Comparison of ENCODE assay signal across 2 worm cellular contexts in genomic region chrIII:3979980-3980631, ce11.
A peak's percentile ranks its signal among the peaks of the same experiment; 100 is the strongest.
TF ChIP-seq lines count a peak whose summit lies in the region.

No protein-coding gene starts in this region.

TF ChIP-seq in whole organism, L1 larva, 84 proteins besides CTCF, POLR2A, EP300 and RAD21 (continued from another document):
- TF ChIP-seq nhr-28 (tag; optimal IDR thresholded peaks at IDR 0.05; lab: Kevin White, UChicago) (no peak), isw-1 (GFP tag; IDR thresholded peaks at IDR 0.05; lab: Robert Waterston, UW) (no peak), nhr-11 (tag; optimal IDR thresholded peaks at IDR 0.05; lab: Kevin White, UChicago) (no peak), efl-1 (optimal IDR thresholded peaks at IDR 0.05; lab: Kevin White, UChicago) (peak; percentile 48 to 59), efl-1 (GFP tag; optimal IDR thresholded peaks at IDR 0.05 in 1 of 2; lab: Kevin White, UChicago) (peak; percentile 34 to 92), fkh-10 (GFP tag; optimal IDR thresholded peaks at IDR 0.05; lab: Kevin White, UChicago) (peak; percentile 26), blmp-1 (tag; optimal IDR thresholded peaks at IDR 0.05; lab: Kevin White, UChicago) (peak; percentile 27), unc-98 (GFP tag; IDR thresholded peaks at IDR 0.05; lab: Robert Waterston, UW) (no peak), ceh-90 (tag; optimal IDR thresholded peaks at IDR 0.05; lab: Kevin White, UChicago) (no peak), nhr-76 (tag; optimal IDR thresholded peaks at IDR 0.05; lab: Kevin White, UChicago) (no peak), nhr-237 (tag; optimal IDR thresholded peaks at IDR 0.05; lab: Kevin White, UChicago) (no peak), ztf-11 (tag; optimal IDR thresholded peaks at IDR 0.05; lab: Kevin White, UChicago) (peak in 1 of 2 experiments; percentile 3), nhr-85 (tag; lab: Kevin White, UChicago) (peak; percentile 68), mef-2 (tag; optimal IDR thresholded peaks at IDR 0.05; lab: Kevin White, UChicago) (no peak), C04F5.9 (tag; optimal IDR thresholded peaks at IDR 0.05; lab: Kevin White, UChicago) (no peak), elt-2 (tag; optimal IDR thresholded peaks at IDR 0.05; lab: Kevin White, UChicago) (peak; percentile 46), pax-3 (tag; optimal IDR thresholded peaks at IDR 0.05; lab: Kevin White, UChicago) (no peak), zag-1 (tag; optimal IDR thresholded peaks at IDR 0.05; lab: Kevin White, UChicago) (no peak), ceh-88 (GFP tag; IDR thresholded peaks at IDR 0.05; lab: Robert Waterston, UW) (no peak), hpl-2 (GFP tag; optimal IDR thresholded peaks at IDR 0.05; lab: Kevin White, UChicago) (no peak), mep-1 (tag; optimal IDR thresholded peaks at IDR 0.05; lab: Kevin White, UChicago) (peak; percentile 68), tbx-2 (tag; optimal IDR thresholded peaks at IDR 0.05; lab: Kevin White, UChicago) (peak; percentile 43), snpc-4 (tag; optimal IDR thresholded peaks at IDR 0.05; lab: Kevin White, UChicago) (peak; percentile 28), egl-27 (tag; optimal IDR thresholded peaks at IDR 0.05; lab: Kevin White, UChicago) (no peak), fkh-8 (tag; optimal IDR thresholded peaks at IDR 0.05; lab: Kevin White, UChicago) (peak; percentile 54), dpl-1 (GFP tag; optimal IDR thresholded peaks at IDR 0.05; lab: Kevin White, UChicago) (peak; percentile 14 to 60 (median 34)), zip-4 (GFP tag; optimal IDR thresholded peaks at IDR 0.05; lab: Kevin White, UChicago) (no peak), unc-86 (tag; optimal IDR thresholded peaks at IDR 0.05; lab: Kevin White, UChicago) (peak; percentile 10), nhr-77 (tag; optimal IDR thresholded peaks at IDR 0.05; lab: Kevin White, UChicago) (no peak), nhr-19 (GFP tag; conservative IDR thresholded peaks at IDR 0.05; lab: Robert Waterston, UW) (peak; percentile 41; the same call in 1 of the 2 replicates), ces-1 (GFP tag; optimal IDR thresholded peaks at IDR 0.05; lab: Kevin White, UChicago) (no peak), lin-13 (GFP tag; optimal IDR thresholded peaks at IDR 0.05; lab: Kevin White, UChicago) (peak; percentile 21), fos-1 (tag; optimal IDR thresholded peaks at IDR 0.05; lab: Kevin White, UChicago) (no peak), F16B12.6 (tag; optimal IDR thresholded peaks at IDR 0.05; lab: Kevin White, UChicago) (no peak), egl-13 (tag; optimal IDR thresholded peaks at IDR 0.05; lab: Kevin White, UChicago) (no peak), hlh-17 (GFP tag; optimal IDR thresholded peaks at IDR 0.05; lab: Kevin White, UChicago; ENCODE audit: borderline replicate concordance) (no peak), aha-1 (tag; optimal IDR thresholded peaks at IDR 0.05; lab: Kevin White, UChicago) (no peak), sptf-1 (tag; optimal IDR thresholded peaks at IDR 0.05; lab: Kevin White, UChicago) (no peak), nhr-90 (tag; optimal IDR thresholded peaks at IDR 0.05; lab: Kevin White, UChicago; ENCODE audit: poor library complexity) (no peak), unc-62 (GFP tag; optimal IDR thresholded peaks at IDR 0.05; lab: Kevin White, UChicago) (no peak), nhr-12 (tag; optimal IDR thresholded peaks at IDR 0.05; lab: Kevin White, UChicago) (no peak), ets-5 (GFP tag; IDR thresholded peaks at IDR 0.05; lab: Robert Waterston, UW) (no peak), ceh-82 (tag; optimal IDR thresholded peaks at IDR 0.05; lab: Kevin White, UChicago) (peak in 2 of 3 experiments; percentile 21 to 71), sup-37 (GFP tag; optimal IDR thresholded peaks at IDR 0.05; lab: Kevin White, UChicago) (no peak), aly-2 (tag; optimal IDR thresholded peaks at IDR 0.05; lab: Kevin White, UChicago) (no peak)

TF ChIP-seq in whole organism, L4 larva, 104 proteins besides CTCF, POLR2A, EP300 and RAD21 (continued from another document):
- no peak for TF ChIP-seq lin-13 (GFP tag; optimal IDR thresholded peaks at IDR 0.05; lab: Kevin White, UChicago)
- TF ChIP-seq fkh-10 (GFP tag; optimal IDR thresholded peaks at IDR 0.05; lab: Kevin White, UChicago), result peak; percentile 41
- TF ChIP-seq F49E8.2 (tag; optimal IDR thresholded peaks at IDR 0.05; lab: Kevin White, UChicago; ENCODE audit: borderline replicate concordance), result no peak
- peak; percentile 42 for TF ChIP-seq attf-4 (tag; optimal IDR thresholded peaks at IDR 0.05; lab: Kevin White, UChicago)
- TF ChIP-seq ceh-20 (GFP tag; IDR thresholded peaks at IDR 0.05; lab: Robert Waterston, UW), result no peak
- no peak for TF ChIP-seq Y48G9A.11 (GFP tag; IDR thresholded peaks at IDR 0.05; lab: Robert Waterston, UW)
- TF ChIP-seq nhr-76 (tag; optimal IDR thresholded peaks at IDR 0.05; lab: Kevin White, UChicago), result no peak
- peak; percentile 41; the same call in 1 of the 2 replicates for TF ChIP-seq lin-38 (GFP tag; IDR thresholded peaks at IDR 0.05; lab: Robert Waterston, UW)
- no peak for TF ChIP-seq ceh-82 (tag; optimal IDR thresholded peaks at IDR 0.05; lab: Kevin White, UChicago)
TF ChIP-seq in whole organism, L4 larva: peak in this region for 35.
